Worm (Caenorhabditis elegans): Measurements from ENCODE around the gene F53F8.4.

DNA sequence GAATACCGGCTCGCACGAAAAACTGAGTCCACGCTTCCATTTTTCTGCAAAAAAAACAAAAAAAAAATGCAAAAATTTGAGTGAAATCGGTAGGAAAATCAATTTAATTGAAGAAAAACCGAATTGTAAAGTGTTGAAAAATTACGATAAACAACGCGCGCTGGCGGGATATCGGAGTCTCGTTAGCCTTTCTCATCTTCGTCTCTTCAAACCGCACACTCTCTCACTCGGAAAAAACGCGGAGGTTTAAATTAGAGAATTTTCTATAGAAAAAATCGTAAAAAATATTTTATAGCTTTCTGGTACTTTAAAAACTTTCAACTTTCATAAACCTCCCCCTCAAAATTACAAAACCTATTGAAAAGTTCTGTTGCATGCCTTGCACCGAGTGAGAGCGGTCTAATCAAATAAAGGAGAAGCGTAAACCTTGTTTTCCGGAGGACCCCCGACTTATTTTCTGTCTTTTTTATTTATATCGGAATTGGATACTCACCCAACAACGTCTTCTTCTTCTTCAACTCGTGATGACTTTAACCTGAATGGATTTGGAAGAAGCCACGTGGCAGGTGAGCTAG is 12.6 kb upstream of the F53F8.4 start, which contains the start of the genes F53F8.5 and F53F8.6:
- TF ChIP-seq rpc-1 (optimal IDR thresholded peaks at IDR 0.05) (no peak), rpc-1 (tag; optimal IDR thresholded peaks at IDR 0.05) (no peak), mel-28 (tag; optimal IDR thresholded peaks at IDR 0.05; ENCODE audit: borderline replicate concordance) (no peak), nfyb-1 (GFP tag; IDR thresholded peaks at IDR 0.05) (no peak), hlh-12 (tag; optimal IDR thresholded peaks at IDR 0.05) (no peak), ets-4 (GFP tag; optimal IDR thresholded peaks at IDR 0.05) (no peak), egl-44 (GFP tag; IDR thresholded peaks at IDR 0.05) (no peak), lsy-27 (tag; optimal IDR thresholded peaks at IDR 0.05; ENCODE audit: borderline replicate concordance, insufficient read depth) (no peak), F57A8.1 (GFP tag; optimal IDR thresholded peaks at IDR 0.05) (no peak), dpl-1 (GFP tag; optimal IDR thresholded peaks at IDR 0.05) (no peak), nhr-179 (tag; optimal IDR thresholded peaks at IDR 0.05) (no peak), cebp-2 (GFP tag; IDR thresholded peaks at IDR 0.05) (no peak), him-1 (tag; optimal IDR thresholded peaks at IDR 0.05) (no peak), nhr-120 (GFP tag; IDR thresholded peaks at IDR 0.05) (no peak), madf-8 (GFP tag; conservative IDR thresholded peaks at IDR 0.05) (no peak)
